Worm (Caenorhabditis elegans) whole organism, L1 larva: Measurements from ENCODE around the gene C13G3.12.

Experiments
- F16B12.6 ChIP-seq: fragments of 150-350 bp; optimal IDR thresholded peaks from 2 replicates; lab custom pipeline; 2014; ENCODE audit warnings: missing biosample characterization, missing genetic modification characterization
- Y116A8C.19 ChIP-seq: sonication (generic microtip); optimal IDR thresholded peaks from 2 replicates; lab custom pipeline; 2016; ENCODE audit warnings: missing compliant biosample characterization, missing genetic modification characterization, borderline replicate concordance
- aha-1 ChIP-seq: fragments of 150-350 bp; optimal IDR thresholded peaks from 2 replicates; lab custom pipeline; 2014; ENCODE audit warnings: missing biosample characterization, missing genetic modification characterization
- alr-1 ChIP-seq: fragments of 200-800 bp; sonication (Bioruptor generic); optimal IDR thresholded peaks from 2 replicates; lab custom pipeline; 2018; ENCODE audit warnings: borderline replicate concordance, mild to moderate bottlenecking, missing genetic modification characterization, missing compliant biosample characterization
- aly-2 ChIP-seq: fragments of 150-350 bp; optimal IDR thresholded peaks from 2 replicates; lab custom pipeline; 2014; ENCODE audit warnings: missing biosample characterization, missing genetic modification characterization
- ama-1 ChIP-seq: fragments of 150-350 bp; optimal IDR thresholded peaks from 2 replicates; lab custom pipeline; 2014
- blmp-1 ChIP-seq: fragments of 150-350 bp; optimal IDR thresholded peaks from 2 replicates; lab custom pipeline; 2014; ENCODE audit warnings: missing biosample characterization, missing genetic modification characterization
- ceh-63 ChIP-seq: fragments of 200-800 bp; sonication (Bioruptor generic); optimal IDR thresholded peaks from 2 replicates; lab custom pipeline; 2018; ENCODE audit warnings: mild to moderate bottlenecking, missing genetic modification characterization, missing compliant biosample characterization
- ceh-88 ChIP-seq: fragments of 200-800 bp; sonication (Bioruptor generic); IDR thresholded peaks from 2 replicates; pipeline ENCODE4 v1.3.6; 2022; ENCODE audit warnings: missing genetic modification characterization, missing compliant biosample characterization
- ceh-90 ChIP-seq: sonication (generic microtip); optimal IDR thresholded peaks from 2 replicates; lab custom pipeline; 2016; ENCODE audit warnings: missing genetic modification characterization, missing compliant biosample characterization
- elt-2 ChIP-seq: sonication (generic microtip); optimal IDR thresholded peaks from 2 replicates; lab custom pipeline; 2016; ENCODE audit warnings: missing genetic modification characterization, mild to moderate bottlenecking, inconsistent platforms, missing compliant biosample characterization, missing genetic modification reagents
- fkh-4 ChIP-seq: sonication (generic microtip); optimal IDR thresholded peaks from 2 replicates; lab custom pipeline; 2016; ENCODE audit warnings: missing compliant biosample characterization, missing genetic modification characterization, borderline replicate concordance
- fos-1 ChIP-seq: fragments of 150-350 bp; optimal IDR thresholded peaks from 2 replicates; lab custom pipeline; 2014; ENCODE audit warnings: missing biosample characterization, missing genetic modification characterization
- hpl-2 ChIP-seq: fragments of 150-350 bp; optimal IDR thresholded peaks from 2 replicates; lab custom pipeline; 2014; ENCODE audit warnings: missing biosample characterization, missing genetic modification reagents, missing genetic modification characterization
- isw-1 ChIP-seq: fragments of 200-800 bp; sonication (Bioruptor generic); IDR thresholded peaks from 2 replicates; pipeline ENCODE4 v1.3.6; 2022; ENCODE audit warnings: missing genetic modification characterization, missing compliant biosample characterization
- lin-39 ChIP-seq: fragments of 150-350 bp; optimal IDR thresholded peaks from 2 replicates; lab custom pipeline; 2014; ENCODE audit warnings: missing biosample characterization, missing genetic modification reagents, missing genetic modification characterization
- lir-3 ChIP-seq: sonication (generic microtip); optimal IDR thresholded peaks from 2 replicates; lab custom pipeline; 2016; ENCODE audit warnings: mild to moderate bottlenecking, missing genetic modification characterization, moderate library complexity, missing compliant biosample characterization; ENCODE audit not compliant: poor library complexity
- mdl-1 ChIP-seq, 2 experiments: fragments of 150-350 bp; optimal IDR thresholded peaks; 2 replicates each; lab custom pipeline; 2014 to 2017; ENCODE audit warnings: missing biosample characterization in 2 of 2, missing genetic modification characterization in 2 of 2, inconsistent platforms in 1 of 2
- nhr-19 ChIP-seq: fragments of 200-800 bp; sonication (Bioruptor generic); conservative IDR thresholded peaks from 2 replicates; pipeline ENCODE4 v1.3.6; 2022; ENCODE audit warnings: missing genetic modification characterization, missing compliant biosample characterization
- nhr-237 ChIP-seq: fragments of 150-350 bp; optimal IDR thresholded peaks from 2 replicates; lab custom pipeline; 2014; ENCODE audit warnings: missing biosample characterization, missing genetic modification characterization
- nhr-47 ChIP-seq: sonication (generic microtip); optimal IDR thresholded peaks from 2 replicates; lab custom pipeline; 2016; ENCODE audit warnings: mild to moderate bottlenecking, missing genetic modification characterization, moderate library complexity, missing compliant biosample characterization
- nhr-71 ChIP-seq: sonication (generic microtip); optimal IDR thresholded peaks from 2 replicates; lab custom pipeline; 2016; ENCODE audit warnings: mild to moderate bottlenecking, missing genetic modification characterization, moderate library complexity, missing compliant biosample characterization
- nhr-76 ChIP-seq: sonication (generic microtip); optimal IDR thresholded peaks from 2 replicates; lab custom pipeline; 2017; ENCODE audit warnings: missing biosample characterization, missing genetic modification characterization
- nhr-77 ChIP-seq: fragments of 150-350 bp; optimal IDR thresholded peaks from 2 replicates; lab custom pipeline; 2014; ENCODE audit warnings: missing biosample characterization, missing genetic modification characterization
- nhr-85 ChIP-seq: sonication (generic microtip); peaks from one replicate; lab custom pipeline; 2016; ENCODE audit warnings: missing genetic modification characterization, inconsistent platforms, missing compliant biosample characterization
- nhr-90 ChIP-seq: sonication (generic microtip); optimal IDR thresholded peaks from 2 replicates; lab custom pipeline; 2016; ENCODE audit warnings: mild to moderate bottlenecking, missing genetic modification characterization, missing compliant biosample characterization; ENCODE audit not compliant: poor library complexity
- pax-3 ChIP-seq: fragments of 200-800 bp; sonication (Bioruptor generic); optimal IDR thresholded peaks from 2 replicates; lab custom pipeline; 2018; ENCODE audit warnings: mild to moderate bottlenecking, missing genetic modification characterization, moderate library complexity, missing compliant biosample characterization
- pqm-1 ChIP-seq: sonication (generic microtip); optimal IDR thresholded peaks from 3 replicates; lab custom pipeline; 2017; ENCODE audit warnings: missing biosample characterization, missing genetic modification characterization
- snu-23 ChIP-seq: sonication (generic microtip); optimal IDR thresholded peaks from 2 replicates; lab custom pipeline; 2016; ENCODE audit warnings: missing genetic modification characterization, missing compliant biosample characterization
- swsn-7 ChIP-seq: sonication (generic microtip); optimal IDR thresholded peaks from 2 replicates; lab custom pipeline; 2016; ENCODE audit warnings: missing genetic modification characterization, missing compliant biosample characterization
- tbx-2 ChIP-seq: sonication (generic microtip); optimal IDR thresholded peaks from 2 replicates; lab custom pipeline; 2016; ENCODE audit warnings: missing genetic modification characterization, missing compliant biosample characterization
- unc-130 ChIP-seq: fragments of 150-350 bp; optimal IDR thresholded peaks from 2 replicates; lab custom pipeline; 2017; ENCODE audit warnings: missing biosample characterization, missing genetic modification characterization, inconsistent platforms
- unc-30 ChIP-seq: sonication (generic microtip); optimal IDR thresholded peaks from 2 replicates; lab custom pipeline; 2017; ENCODE audit warnings: missing biosample characterization, missing genetic modification characterization
- unc-62 ChIP-seq: fragments of 150-350 bp; optimal IDR thresholded peaks from 2 replicates; lab custom pipeline; 2014; ENCODE audit warnings: missing biosample characterization, missing genetic modification reagents, missing genetic modification characterization
- unc-98 ChIP-seq: fragments of 200-800 bp; sonication (Bioruptor generic); IDR thresholded peaks from 2 replicates; pipeline ENCODE4 v1.3.6; 2022; ENCODE audit warnings: missing genetic modification characterization, missing compliant biosample characterization
- vab-15 ChIP-seq: sonication (generic microtip); optimal IDR thresholded peaks from 2 replicates; lab custom pipeline; 2017; ENCODE audit warnings: missing genotype, mild to moderate bottlenecking, missing genetic modification characterization, missing compliant biosample characterization
- xbp-1 ChIP-seq: sonication (generic microtip); optimal IDR thresholded peaks from 2 replicates; lab custom pipeline; 2016; ENCODE audit warnings: missing genetic modification characterization, missing compliant biosample characterization
- ztf-4 ChIP-seq: fragments of 150-350 bp; optimal IDR thresholded peaks from 2 replicates; lab custom pipeline; 2014; ENCODE audit warnings: missing biosample characterization, missing genetic modification characterization

C13G3.12 gene

DNA sequence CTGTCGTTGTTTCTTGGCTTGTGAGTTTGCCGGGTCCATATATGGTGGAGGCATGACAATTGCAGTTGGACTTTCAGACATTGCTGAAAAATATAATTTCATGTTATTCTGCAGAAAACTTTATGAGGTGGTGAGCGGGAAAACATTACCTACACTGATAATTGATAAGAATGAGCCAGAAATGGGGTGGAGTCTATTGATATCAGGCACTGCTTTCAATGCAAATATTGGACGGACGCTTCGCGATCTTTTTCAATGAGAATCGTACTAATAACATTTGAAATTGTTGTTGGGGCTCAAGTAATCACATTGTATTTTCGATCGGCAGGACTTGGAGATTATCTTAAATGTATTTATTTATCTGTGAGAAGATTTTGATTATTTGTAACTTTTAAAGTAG is 36.5 kb upstream of the C13G3.12 start, which contains the start of gene T04C12.1:
T04C12.1 (minus strand) TSS at position 90 of the 400 bp plus-strand sequence.
- TF ChIP-seq nhr-77 (no peak), lin-39 (tag; lab: Kevin White, UChicago) (no peak), unc-62 (no peak), hpl-2 (GFP tag; lab: Kevin White, UChicago) (no peak), unc-98 (GFP tag; lab: Robert Waterston, UW) (no peak), snu-23 (GFP tag; lab: Kevin White, UChicago) (no peak), nhr-85 (tag; lab: Kevin White, UChicago) (peak; percentile 13), ceh-63 (GFP tag; lab: Kevin White, UChicago) (no peak), nhr-76 (tag; lab: Kevin White, UChicago) (no peak), fos-1 (tag; lab: Kevin White, UChicago) (no peak), elt-2 (tag; lab: Kevin White, UChicago) (peak; percentile 4), unc-130 (tag; lab: Kevin White, UChicago) (no peak), isw-1 (GFP tag; lab: Robert Waterston, UW) (no peak), vab-15 (no peak), ztf-4 (tag; lab: Kevin White, UChicago) (no peak), aha-1 (tag; lab: Kevin White, UChicago) (no peak), nhr-71 (tag; lab: Kevin White, UChicago) (peak; percentile 19), pax-3 (tag; lab: Kevin White, UChicago) (no peak), nhr-237 (tag; lab: Kevin White, UChicago) (no peak), nhr-19 (GFP tag; lab: Robert Waterston, UW) (0 out of 2 replicates have a peak, but pooled peaks have one; percentile 13), F16B12.6 (tag; lab: Kevin White, UChicago) (no peak), aly-2 (no peak), lir-3 (tag; lab: Kevin White, UChicago) (no peak), fkh-4 (tag; lab: Kevin White, UChicago) (no peak), nhr-90 (tag; lab: Kevin White, UChicago) (peak; percentile 13), alr-1 (tag; lab: Kevin White, UChicago) (no peak), ama-1 (lab: Kevin White, UChicago) (peak; percentile 61)

DNA sequence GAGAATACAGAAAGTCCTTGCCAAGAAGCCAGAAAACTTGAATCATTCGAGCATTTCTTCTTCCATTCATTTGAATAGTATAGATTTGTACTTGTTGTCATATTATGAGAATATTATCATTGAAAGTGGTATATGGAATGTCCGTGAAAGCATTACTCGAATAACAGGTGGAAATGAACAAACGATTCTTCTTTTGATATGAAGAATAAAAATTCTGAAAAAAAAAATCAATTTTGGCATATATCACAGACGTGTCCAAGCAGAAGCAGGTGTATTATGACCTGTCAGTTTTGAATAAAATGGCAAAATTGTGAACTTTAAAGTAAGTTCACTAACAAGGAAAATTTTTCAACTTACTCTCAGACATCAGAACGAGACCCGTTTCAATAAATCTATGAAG is 34.3 kb upstream of the C13G3.12 start, which contains the start of gene srh-75:
srh-75 (minus strand) TSS at position 101 of the 400 bp plus-strand sequence.
- TF ChIP-seq nhr-71 (tag; lab: Kevin White, UChicago): no peak
- no peak for TF ChIP-seq pqm-1 (tag; lab: Kevin White, UChicago)
- no peak for TF ChIP-seq xbp-1 (tag; lab: Kevin White, UChicago)
- no peak for TF ChIP-seq ceh-88 (GFP tag; lab: Robert Waterston, UW)

DNA sequence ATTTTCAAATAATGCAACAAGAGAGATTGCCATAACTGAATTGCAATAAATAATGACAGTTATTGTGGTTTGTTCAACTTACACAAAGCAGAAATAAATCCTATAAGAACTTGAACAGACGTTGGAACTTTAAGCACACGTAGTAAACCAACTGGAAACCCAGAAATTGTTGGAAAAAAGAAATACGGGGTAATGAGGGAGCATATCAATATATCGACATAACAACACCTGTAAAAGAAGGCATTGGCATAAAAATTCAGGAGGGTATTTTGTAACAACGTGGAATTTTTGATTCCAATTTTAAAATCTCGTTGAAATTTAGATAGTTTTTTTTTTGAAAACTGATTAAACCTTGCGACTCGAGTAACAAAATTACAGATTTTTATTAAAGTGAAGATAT is 33.8 kb upstream of the C13G3.12 start:
- TF ChIP-seq Y116A8C.19 (tag; lab: Kevin White, UChicago) (no peak), blmp-1 (tag; lab: Kevin White, UChicago) (no peak), mdl-1 (tag; optimal IDR thresholded peaks at IDR 0.05; lab: Kevin White, UChicago) (no peak), nhr-47 (tag; lab: Kevin White, UChicago) (no peak), tbx-2 (tag; lab: Kevin White, UChicago) (no peak), swsn-7 (no peak), alr-1 (tag; lab: Kevin White, UChicago) (no peak), ceh-90 (tag; lab: Kevin White, UChicago) (no peak), unc-30 (tag; lab: Kevin White, UChicago) (no peak), F16B12.6 (tag; lab: Kevin White, UChicago) (no peak), isw-1 (GFP tag; lab: Robert Waterston, UW) (no peak), ztf-4 (tag; lab: Kevin White, UChicago) (no peak)
